Worm (Caenorhabditis elegans) whole organism, L1 larva: ENCODE data around the gene Y116F11B.6.

Experiments
- C04F5.9 ChIP-seq: sonication (generic microtip); optimal IDR thresholded peaks from 2 replicates; lab custom pipeline; 2016; ENCODE audit warnings: missing genetic modification characterization, missing compliant biosample characterization
- ces-1 ChIP-seq: fragments of 150-350 bp; optimal IDR thresholded peaks from 2 replicates; lab custom pipeline; 2014; ENCODE audit warnings: missing biosample characterization, missing genetic modification reagents, missing genetic modification characterization
- mef-2 ChIP-seq: fragments of 150-350 bp; optimal IDR thresholded peaks from 2 replicates; lab custom pipeline; 2014; ENCODE audit warnings: missing biosample characterization, missing genetic modification characterization
- mep-1 ChIP-seq: fragments of 150-350 bp; optimal IDR thresholded peaks from 2 replicates; lab custom pipeline; 2014; ENCODE audit warnings: missing biosample characterization, missing genetic modification characterization
- nhr-19 ChIP-seq: fragments of 200-800 bp; sonication (Bioruptor generic); conservative IDR thresholded peaks from 2 replicates; pipeline ENCODE4 v1.3.6; 2022; ENCODE audit warnings: missing genetic modification characterization, missing compliant biosample characterization
- unc-130 ChIP-seq: fragments of 150-350 bp; optimal IDR thresholded peaks from 2 replicates; lab custom pipeline; 2017; ENCODE audit warnings: missing biosample characterization, missing genetic modification characterization, inconsistent platforms

DNA sequence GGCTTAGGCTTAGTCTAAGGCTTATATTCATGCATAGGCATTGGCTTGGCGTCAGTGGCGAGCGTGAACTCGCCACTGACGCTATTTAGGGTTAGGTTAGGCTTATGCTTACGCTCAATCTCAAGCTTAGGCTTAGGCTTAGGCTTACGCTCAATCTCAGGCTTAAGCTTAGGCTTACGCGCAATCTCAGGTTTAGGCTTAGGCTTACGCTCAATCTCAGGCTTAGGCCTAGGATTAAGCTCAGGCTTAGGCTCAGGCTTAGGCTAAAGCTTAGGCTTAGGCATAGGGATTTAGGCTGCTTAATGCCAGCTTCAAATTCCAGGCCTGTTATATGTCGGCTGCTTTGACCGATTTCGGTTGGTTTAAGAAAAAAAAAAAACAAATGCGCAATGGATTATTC, 25.6 kb downstream of the Y116F11B.6 start:
- TF ChIP-seq unc-130 (tag; lab: Kevin White, UChicago) = no peak
- no peak for TF ChIP-seq C04F5.9 (tag; lab: Kevin White, UChicago)
- TF ChIP-seq mep-1 (tag; lab: Kevin White, UChicago) = no peak
- TF ChIP-seq mef-2 = no peak
- no peak for TF ChIP-seq nhr-19 (GFP tag; lab: Robert Waterston, UW)
- TF ChIP-seq ces-1 (GFP tag; lab: Kevin White, UChicago) = no peak
